Fruit fly (Drosophila melanogaster): ENCODE measurements around the gene Muc26B.

DNA sequence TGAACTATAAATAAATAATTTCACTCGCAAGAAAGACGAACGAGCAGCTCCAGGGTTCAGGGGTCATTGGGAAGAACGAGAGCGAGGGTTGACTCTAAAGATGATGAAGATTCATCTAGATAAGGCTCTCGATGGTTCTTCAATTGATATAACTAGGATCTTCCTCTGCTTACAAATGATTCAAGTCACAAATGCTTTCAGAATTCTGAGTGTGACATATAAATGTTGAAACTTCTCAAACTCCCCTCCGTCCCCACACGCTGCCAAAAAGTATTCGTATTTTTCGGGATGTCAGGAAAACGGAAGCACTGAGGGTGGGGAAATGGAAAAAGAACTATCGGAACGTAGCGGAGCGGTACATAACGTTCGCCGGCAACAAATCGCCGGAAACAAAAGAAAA lies 19.4 kb downstream of the Muc26B start:
- TF ChIP-seq rn (GFP tag; IDR thresholded peaks at IDR 0.05): no peak
- no peak for TF ChIP-seq CG14655 (GFP tag; optimal IDR thresholded peaks at IDR 0.05)
- TF ChIP-seq CG4496 (GFP tag; IDR thresholded peaks at IDR 0.05): no peak
- TF ChIP-seq Ets98B (GFP tag; IDR thresholded peaks at IDR 0.05): no peak
- no peak for TF ChIP-seq EcR (GFP tag; optimal IDR thresholded peaks at IDR 0.05)
